Worm (Caenorhabditis elegans): ENCODE measurements around the gene F42A9.3.

- TF ChIP-seq snpc-4 (tag; optimal IDR thresholded peaks at IDR 0.05) (no peak), lin-13 (GFP tag; optimal IDR thresholded peaks at IDR 0.05) (no peak), ceh-82 (tag; optimal IDR thresholded peaks at IDR 0.05) (no peak), nhr-11 (tag; optimal IDR thresholded peaks at IDR 0.05) (no peak), dmd-4 (tag; optimal IDR thresholded peaks at IDR 0.05) (no peak), zag-1 (tag; optimal IDR thresholded peaks at IDR 0.05) (no peak), unc-62 (GFP tag; optimal IDR thresholded peaks at IDR 0.05) (no peak), nhr-25 (tag; optimal IDR thresholded peaks at IDR 0.05) (no peak), aly-2 (tag; optimal IDR thresholded peaks at IDR 0.05) (no peak)
Observed at ce11 chrIV:8653592-8653991, 36.5 kb downstream of the F42A9.3 start, which contains the start of gene C49C8.5.

All from whole organism, L2 larva.